Worm (Caenorhabditis elegans): ENCODE measurements around the gene xrn-1.

DNA sequence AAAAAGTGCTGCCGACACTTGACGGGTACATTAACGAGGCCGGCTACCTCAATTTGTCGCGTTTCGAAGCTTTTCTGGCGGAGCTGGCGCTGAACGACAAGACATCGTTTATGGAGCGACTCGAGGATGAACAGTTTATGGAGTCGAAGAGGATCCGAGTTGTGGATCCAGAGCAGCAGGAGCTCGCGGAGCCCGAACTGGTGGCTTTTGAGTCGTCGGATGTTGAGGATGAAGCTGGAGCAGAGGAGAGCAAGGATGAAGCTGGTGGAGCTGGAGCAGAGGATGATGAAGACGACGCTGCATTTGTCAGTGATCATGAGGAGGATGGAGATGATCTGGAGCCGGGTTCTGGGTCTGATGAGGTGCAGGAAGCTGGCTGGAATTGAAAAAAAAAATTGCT is 6.1 kb downstream of the xrn-1 start:
- TF ChIP-seq ama-1 (optimal IDR thresholded peaks at IDR 0.05) (no peak), B0310.2 (tag; optimal IDR thresholded peaks at IDR 0.05) (no peak), scrt-1 (GFP tag; IDR thresholded peaks at IDR 0.05) (no peak), hmbx-1 (tag; optimal IDR thresholded peaks at IDR 0.05) (no peak), pes-1 (GFP tag; IDR thresholded peaks at IDR 0.05) (no peak), flt-1 (GFP tag; IDR thresholded peaks at IDR 0.05) (no peak), ceh-36 (tag; optimal IDR thresholded peaks at IDR 0.05) (no peak), tra-4 (tag; optimal IDR thresholded peaks at IDR 0.05) (no peak), tbx-11 (GFP tag; IDR thresholded peaks at IDR 0.05) (no peak), tbx-37 (GFP tag; conservative IDR thresholded peaks at IDR 0.05) (no peak)
